Fruit fly (Drosophila melanogaster): ENCODE data around the gene Rh6.

Rh6 gene

DNA sequence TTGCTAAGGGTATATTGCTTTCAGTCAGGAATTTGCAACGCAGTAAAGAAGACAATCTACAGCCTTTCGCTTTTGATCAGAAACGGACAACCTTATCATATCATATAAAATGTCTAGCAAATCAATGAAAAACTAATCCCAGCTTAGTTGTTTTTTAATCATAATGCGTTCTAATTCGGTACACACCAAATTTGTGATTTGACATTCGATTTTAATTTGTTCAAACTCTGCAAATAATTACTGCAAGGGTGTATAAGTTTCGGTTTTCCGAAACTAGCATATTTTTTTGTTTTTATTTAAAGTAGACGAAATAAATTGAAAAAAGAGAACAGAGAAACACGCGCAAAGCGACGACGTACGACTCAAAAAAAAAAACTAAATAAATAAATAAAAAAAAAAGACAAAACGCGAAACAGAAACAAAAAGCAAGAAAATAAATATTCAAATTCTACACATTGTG lies 10.2 kb upstream of the Rh6 start (continued):
- TF ChIP-seq bbx (GFP tag; IDR thresholded peaks at IDR 0.05; ENCODE audit: partially characterized antibody) (no peak), CG11085 (GFP tag; IDR thresholded peaks at IDR 0.05) (no peak), CG18476 (GFP tag; optimal IDR thresholded peaks at IDR 0.05) (peak; percentile 25), CG12236 (GFP tag; optimal IDR thresholded peaks at IDR 0.05) (no peak), Hr78 (GFP tag; optimal IDR thresholded peaks at IDR 0.05) (no peak), CG15269 (tag; optimal IDR thresholded peaks at IDR 0.05) (peak; percentile 64), CG1024 (GFP tag; IDR thresholded peaks at IDR 0.05) (no peak), BEAF-32 (GFP tag; optimal IDR thresholded peaks at IDR 0.05) (no peak), maf-S (GFP tag; optimal IDR thresholded peaks at IDR 0.05) (peak; percentile 3), yki (optimal IDR thresholded peaks at IDR 0.05) (no peak), E2f2 (GFP tag; IDR thresholded peaks at IDR 0.05) (peak; percentile 11; the same call in 1 of the 2 replicates), CG3407 (GFP tag; optimal IDR thresholded peaks at IDR 0.05) (no peak), her (GFP tag; optimal IDR thresholded peaks at IDR 0.05) (no peak), CG8089 (GFP tag; optimal IDR thresholded peaks at IDR 0.05) (no peak), CG16815 (GFP tag; optimal IDR thresholded peaks at IDR 0.05) (peak; percentile 9), CkIIα-i1 (GFP tag; IDR thresholded peaks at IDR 0.05) (no peak), gsb (GFP tag; IDR thresholded peaks at IDR 0.05) (0 out of 2 replicates have a peak, but pooled peaks have one; percentile 28), Vsx1 (GFP tag; optimal IDR thresholded peaks at IDR 0.05) (peak; percentile 34), Antp (GFP tag; optimal IDR thresholded peaks at IDR 0.05) (peak; percentile 25), CG17328 (GFP tag; IDR thresholded peaks at IDR 0.05) (no peak), Hr3 (GFP tag; optimal IDR thresholded peaks at IDR 0.05) (peak; percentile 40), Trl (optimal IDR thresholded peaks at IDR 0.05) (no peak), Trl (GFP tag; optimal IDR thresholded peaks at IDR 0.05) (peak; percentile 37), Mes4 (GFP tag; optimal IDR thresholded peaks at IDR 0.05) (no peak), NK7.1 (GFP tag; optimal IDR thresholded peaks at IDR 0.05) (peak; percentile 8), nerfin-2 (GFP tag; IDR thresholded peaks at IDR 0.05; ENCODE audit: partially characterized antibody) (no peak), CG9727 (GFP tag; optimal IDR thresholded peaks at IDR 0.05) (peak; percentile 40), Usf (GFP tag; optimal IDR thresholded peaks at IDR 0.05) (peak; percentile 51), CG13424 (tag; optimal IDR thresholded peaks at IDR 0.05) (peak; percentile 62), CG18011 (GFP tag; optimal IDR thresholded peaks at IDR 0.05) (no peak), CG1792 (GFP tag; optimal IDR thresholded peaks at IDR 0.05) (no peak), CG3281 (GFP tag; optimal IDR thresholded peaks at IDR 0.05) (peak; percentile 73), ranshi (GFP tag; IDR thresholded peaks at IDR 0.05) (peak; percentile 35; the same call in 1 of the 2 replicates), Sry-δ (GFP tag; optimal IDR thresholded peaks at IDR 0.05) (no peak), CG10543 (GFP tag; optimal IDR thresholded peaks at IDR 0.05) (peak; percentile 15), ken (GFP tag; IDR thresholded peaks at IDR 0.05) (no peak), Dbx (GFP tag; IDR thresholded peaks at IDR 0.05) (peak; percentile 61; the same call in 2 of the 3 replicates), Dad (GFP tag; optimal IDR thresholded peaks at IDR 0.05) (peak; percentile 37), CG5245 (GFP tag; optimal IDR thresholded peaks at IDR 0.05) (no peak), CG10462 (GFP tag; optimal IDR thresholded peaks at IDR 0.05) (no peak), CG1602 (GFP tag; optimal IDR thresholded peaks at IDR 0.05) (no peak), mirr (GFP tag; optimal IDR thresholded peaks at IDR 0.05) (no peak), jumu (GFP tag; optimal IDR thresholded peaks at IDR 0.05) (peak; percentile 22), org-1 (GFP tag; optimal IDR thresholded peaks at IDR 0.05) (no peak), emc (GFP tag; optimal IDR thresholded peaks at IDR 0.05) (peak; percentile 8), CG18262 (tag; optimal IDR thresholded peaks at IDR 0.05) (peak; percentile 45), CG4820 (GFP tag; optimal IDR thresholded peaks at IDR 0.05) (peak; percentile 8), CG2116 (GFP tag; optimal IDR thresholded peaks at IDR 0.05) (no peak), CG32772 (GFP tag; IDR thresholded peaks at IDR 0.05) (peak; percentile 61), CG14441 (GFP tag; IDR thresholded peaks at IDR 0.05) (peak; percentile 50; the same call in 1 of the 2 replicates), CG15601 (tag; optimal IDR thresholded peaks at IDR 0.05) (no peak), CG3847 (GFP tag; IDR thresholded peaks at IDR 0.05) (peak; percentile 47; the same call in 1 of the 2 replicates)
